Worm (Caenorhabditis elegans) whole organism, L1 larva: ENCODE data around the gene twk-34.

Experiments used
- alr-1 ChIP-seq: fragments of 200-800 bp; sonication (Bioruptor generic); optimal IDR thresholded peaks from 2 replicates; lab custom pipeline; 2018; ENCODE audit warnings: borderline replicate concordance, mild to moderate bottlenecking, missing genetic modification characterization, missing compliant biosample characterization
- aly-2 ChIP-seq: fragments of 150-350 bp; optimal IDR thresholded peaks from 2 replicates; lab custom pipeline; 2014; ENCODE audit warnings: missing biosample characterization, missing genetic modification characterization
- blmp-1 ChIP-seq: fragments of 150-350 bp; optimal IDR thresholded peaks from 2 replicates; lab custom pipeline; 2014; ENCODE audit warnings: missing biosample characterization, missing genetic modification characterization
- ceh-63 ChIP-seq: fragments of 200-800 bp; sonication (Bioruptor generic); optimal IDR thresholded peaks from 2 replicates; lab custom pipeline; 2018; ENCODE audit warnings: mild to moderate bottlenecking, missing genetic modification characterization, missing compliant biosample characterization
- ceh-88 ChIP-seq: fragments of 200-800 bp; sonication (Bioruptor generic); IDR thresholded peaks from 2 replicates; pipeline ENCODE4 v1.3.6; 2022; ENCODE audit warnings: missing genetic modification characterization, missing compliant biosample characterization
- ceh-90 ChIP-seq: sonication (generic microtip); optimal IDR thresholded peaks from 2 replicates; lab custom pipeline; 2016; ENCODE audit warnings: missing genetic modification characterization, missing compliant biosample characterization
- ces-1 ChIP-seq: fragments of 150-350 bp; optimal IDR thresholded peaks from 2 replicates; lab custom pipeline; 2014; ENCODE audit warnings: missing biosample characterization, missing genetic modification reagents, missing genetic modification characterization
- dpl-1 ChIP-seq, 3 experiments: fragments of 150-350 bp in 2 of 3; sonication (generic microtip) in 1 of 3; optimal IDR thresholded peaks; 2 replicates each; lab custom pipeline; 2014 to 2017; ENCODE audit warnings: missing biosample characterization in 3 of 3, missing genetic modification characterization in 3 of 3, missing genetic modification reagents in 3 of 3
- dsc-1 ChIP-seq: sonication (generic microtip); optimal IDR thresholded peaks from 2 replicates; lab custom pipeline; 2016; ENCODE audit warnings: mild to moderate bottlenecking, missing genetic modification characterization, missing compliant biosample characterization
- efl-1 ChIP-seq, 4 experiments: fragments of 150-350 bp; optimal IDR thresholded peaks in 3 of 4; peaks in 1 of 4; 1 replicate in 1 of 4; 2 replicates in 3 of 4; lab custom pipeline; 2014; ENCODE audit warnings: missing biosample characterization in 2 of 4, missing genetic modification characterization in 2 of 4, missing genetic modification reagents in 2 of 4
- egl-13 ChIP-seq: sonication (generic microtip); optimal IDR thresholded peaks from 2 replicates; lab custom pipeline; 2016; ENCODE audit warnings: missing genotype, missing genetic modification reagents, missing genetic modification characterization, missing compliant biosample characterization
- egl-27 ChIP-seq, 2 experiments: fragments of 150-350 bp in 1 of 2; sonication (generic microtip); optimal IDR thresholded peaks; 3 replicates each; lab custom pipeline; 2017 to 2018; ENCODE audit warnings: missing biosample characterization in 2 of 2, missing genetic modification characterization in 2 of 2, missing genetic modification reagents in 2 of 2
- elt-2 ChIP-seq: sonication (generic microtip); optimal IDR thresholded peaks from 2 replicates; lab custom pipeline; 2016; ENCODE audit warnings: missing genetic modification characterization, mild to moderate bottlenecking, inconsistent platforms, missing compliant biosample characterization, missing genetic modification reagents
- elt-3 ChIP-seq, 6 experiments: fragments of 150-350 bp in 1 of 6; sonication (generic microtip); optimal IDR thresholded peaks; 2 replicates each; lab custom pipeline; 2017 to 2018; ENCODE audit warnings: missing biosample characterization in 6 of 6, missing genetic modification characterization in 6 of 6, inconsistent platforms in 1 of 6
- fkh-8 ChIP-seq: sonication (generic microtip); optimal IDR thresholded peaks from 2 replicates; lab custom pipeline; 2016; ENCODE audit warnings: mild to moderate bottlenecking, missing genetic modification characterization, missing compliant biosample characterization
- fos-1 ChIP-seq: fragments of 150-350 bp; optimal IDR thresholded peaks from 2 replicates; lab custom pipeline; 2014; ENCODE audit warnings: missing biosample characterization, missing genetic modification characterization
- grh-1 ChIP-seq: fragments of 200-800 bp; sonication (Bioruptor generic); IDR thresholded peaks from 2 replicates; pipeline ENCODE4 v1.3.6; 2022; ENCODE audit warnings: missing genetic modification reagents, missing genetic modification characterization, missing compliant biosample characterization
- irx-1 ChIP-seq: sonication (generic microtip); optimal IDR thresholded peaks from 2 replicates; lab custom pipeline; 2016; ENCODE audit warnings: missing genetic modification characterization, missing compliant biosample characterization
- jun-1 ChIP-seq: fragments of 150-350 bp; optimal IDR thresholded peaks from 2 replicates; lab custom pipeline; 2014; ENCODE audit warnings: missing biosample characterization, missing genetic modification reagents, missing genetic modification characterization
- lin-14 ChIP-seq: fragments of 200-800 bp; sonication (Bioruptor generic); optimal IDR thresholded peaks from 2 replicates; lab custom pipeline; 2018; ENCODE audit warnings: mild to moderate bottlenecking, missing genetic modification characterization, moderate library complexity, missing compliant biosample characterization
- lin-35 ChIP-seq, 2 experiments: fragments of 150-350 bp; optimal IDR thresholded peaks; 2 replicates each; lab custom pipeline; 2014; ENCODE audit warnings: missing biosample characterization in 2 of 2, missing genetic modification characterization in 2 of 2, missing genetic modification reagents in 2 of 2
- lin-39 ChIP-seq: fragments of 150-350 bp; optimal IDR thresholded peaks from 2 replicates; lab custom pipeline; 2014; ENCODE audit warnings: missing biosample characterization, missing genetic modification reagents, missing genetic modification characterization
- mab-9 ChIP-seq: fragments of 200-800 bp; sonication (Bioruptor generic); IDR thresholded peaks from 2 replicates; pipeline ENCODE4 v1.3.6; 2022; ENCODE audit warnings: missing genetic modification reagents, missing genetic modification characterization, missing compliant biosample characterization
- mdl-1 ChIP-seq, 2 experiments: fragments of 150-350 bp; optimal IDR thresholded peaks; 2 replicates each; lab custom pipeline; 2014 to 2017; ENCODE audit warnings: missing biosample characterization in 2 of 2, missing genetic modification characterization in 2 of 2, inconsistent platforms in 1 of 2
- nhr-11 ChIP-seq: fragments of 150-350 bp; optimal IDR thresholded peaks from 2 replicates; lab custom pipeline; 2014; ENCODE audit warnings: missing biosample characterization, missing genetic modification characterization
- nhr-12 ChIP-seq: sonication (generic microtip); optimal IDR thresholded peaks from 2 replicates; lab custom pipeline; 2017; ENCODE audit warnings: missing biosample characterization, missing genetic modification characterization
- nhr-237 ChIP-seq: fragments of 150-350 bp; optimal IDR thresholded peaks from 2 replicates; lab custom pipeline; 2014; ENCODE audit warnings: missing biosample characterization, missing genetic modification characterization
- nhr-47 ChIP-seq: sonication (generic microtip); optimal IDR thresholded peaks from 2 replicates; lab custom pipeline; 2016; ENCODE audit warnings: mild to moderate bottlenecking, missing genetic modification characterization, moderate library complexity, missing compliant biosample characterization
- nhr-71 ChIP-seq: sonication (generic microtip); optimal IDR thresholded peaks from 2 replicates; lab custom pipeline; 2016; ENCODE audit warnings: mild to moderate bottlenecking, missing genetic modification characterization, moderate library complexity, missing compliant biosample characterization
- nhr-76 ChIP-seq: sonication (generic microtip); optimal IDR thresholded peaks from 2 replicates; lab custom pipeline; 2017; ENCODE audit warnings: missing biosample characterization, missing genetic modification characterization
- nhr-77 ChIP-seq: fragments of 150-350 bp; optimal IDR thresholded peaks from 2 replicates; lab custom pipeline; 2014; ENCODE audit warnings: missing biosample characterization, missing genetic modification characterization
- nhr-84 ChIP-seq: sonication (generic microtip); optimal IDR thresholded peaks from 2 replicates; lab custom pipeline; 2017; ENCODE audit warnings: missing biosample characterization, missing genetic modification characterization
- nhr-90 ChIP-seq: sonication (generic microtip); optimal IDR thresholded peaks from 2 replicates; lab custom pipeline; 2016; ENCODE audit warnings: mild to moderate bottlenecking, missing genetic modification characterization, missing compliant biosample characterization; ENCODE audit not compliant: poor library complexity
- pag-3 ChIP-seq: sonication (generic microtip); optimal IDR thresholded peaks from 2 replicates; lab custom pipeline; 2017; ENCODE audit warnings: missing genetic modification characterization, mild to moderate bottlenecking, missing compliant biosample characterization, antibody characterized with exemption, borderline replicate concordance; ENCODE audit not compliant: insufficient read depth
- pax-3 ChIP-seq: fragments of 200-800 bp; sonication (Bioruptor generic); optimal IDR thresholded peaks from 2 replicates; lab custom pipeline; 2018; ENCODE audit warnings: mild to moderate bottlenecking, missing genetic modification characterization, moderate library complexity, missing compliant biosample characterization
- pqm-1 ChIP-seq: sonication (generic microtip); optimal IDR thresholded peaks from 3 replicates; lab custom pipeline; 2017; ENCODE audit warnings: missing biosample characterization, missing genetic modification characterization
- rnt-1 ChIP-seq: sonication (generic microtip); optimal IDR thresholded peaks from 2 replicates; lab custom pipeline; 2016; ENCODE audit warnings: mild to moderate bottlenecking, missing genetic modification characterization, moderate library complexity, missing compliant biosample characterization
- skn-1 ChIP-seq: fragments of 150-350 bp; optimal IDR thresholded peaks from 2 replicates; lab custom pipeline; 2014; ENCODE audit warnings: missing biosample characterization, missing genetic modification characterization
- snpc-4 ChIP-seq: fragments of 150-350 bp; optimal IDR thresholded peaks from 2 replicates; lab custom pipeline; 2014; ENCODE audit warnings: missing biosample characterization, missing genetic modification characterization
- snu-23 ChIP-seq: sonication (generic microtip); optimal IDR thresholded peaks from 2 replicates; lab custom pipeline; 2016; ENCODE audit warnings: missing genetic modification characterization, missing compliant biosample characterization
- sptf-1 ChIP-seq: fragments of 150-350 bp; optimal IDR thresholded peaks from 2 replicates; lab custom pipeline; 2014; ENCODE audit warnings: missing biosample characterization, missing genetic modification characterization
- swsn-7 ChIP-seq: sonication (generic microtip); optimal IDR thresholded peaks from 2 replicates; lab custom pipeline; 2016; ENCODE audit warnings: missing genetic modification characterization, missing compliant biosample characterization
- tbx-2 ChIP-seq: sonication (generic microtip); optimal IDR thresholded peaks from 2 replicates; lab custom pipeline; 2016; ENCODE audit warnings: missing genetic modification characterization, missing compliant biosample characterization
- tlp-1 ChIP-seq: fragments of 150-350 bp; optimal IDR thresholded peaks from 2 replicates; lab custom pipeline; 2014; ENCODE audit warnings: missing biosample characterization, missing genetic modification characterization
- unc-62 ChIP-seq: fragments of 150-350 bp; optimal IDR thresholded peaks from 2 replicates; lab custom pipeline; 2014; ENCODE audit warnings: missing biosample characterization, missing genetic modification reagents, missing genetic modification characterization
- vab-15 ChIP-seq: sonication (generic microtip); optimal IDR thresholded peaks from 2 replicates; lab custom pipeline; 2017; ENCODE audit warnings: missing genotype, mild to moderate bottlenecking, missing genetic modification characterization, missing compliant biosample characterization
- xbp-1 ChIP-seq: sonication (generic microtip); optimal IDR thresholded peaks from 2 replicates; lab custom pipeline; 2016; ENCODE audit warnings: missing genetic modification characterization, missing compliant biosample characterization
- zag-1 ChIP-seq: fragments of 150-350 bp; optimal IDR thresholded peaks from 2 replicates; lab custom pipeline; 2014; ENCODE audit warnings: missing biosample characterization, missing genetic modification characterization
- zip-4 ChIP-seq: fragments of 200-800 bp; sonication (Bioruptor generic); optimal IDR thresholded peaks from 2 replicates; lab custom pipeline; 2018; ENCODE audit warnings: mild to moderate bottlenecking, missing genetic modification characterization, moderate library complexity, missing compliant biosample characterization
- ztf-11 ChIP-seq, 2 experiments: sonication (generic microtip); optimal IDR thresholded peaks; 2 replicates each; lab custom pipeline; 2016 to 2017; ENCODE audit warnings: missing genetic modification characterization in 2 of 2, missing biosample characterization in 1 of 2, missing compliant biosample characterization in 1 of 2
- ztf-4 ChIP-seq: fragments of 150-350 bp; optimal IDR thresholded peaks from 2 replicates; lab custom pipeline; 2014; ENCODE audit warnings: missing biosample characterization, missing genetic modification characterization

The twk-34 gene

DNA sequence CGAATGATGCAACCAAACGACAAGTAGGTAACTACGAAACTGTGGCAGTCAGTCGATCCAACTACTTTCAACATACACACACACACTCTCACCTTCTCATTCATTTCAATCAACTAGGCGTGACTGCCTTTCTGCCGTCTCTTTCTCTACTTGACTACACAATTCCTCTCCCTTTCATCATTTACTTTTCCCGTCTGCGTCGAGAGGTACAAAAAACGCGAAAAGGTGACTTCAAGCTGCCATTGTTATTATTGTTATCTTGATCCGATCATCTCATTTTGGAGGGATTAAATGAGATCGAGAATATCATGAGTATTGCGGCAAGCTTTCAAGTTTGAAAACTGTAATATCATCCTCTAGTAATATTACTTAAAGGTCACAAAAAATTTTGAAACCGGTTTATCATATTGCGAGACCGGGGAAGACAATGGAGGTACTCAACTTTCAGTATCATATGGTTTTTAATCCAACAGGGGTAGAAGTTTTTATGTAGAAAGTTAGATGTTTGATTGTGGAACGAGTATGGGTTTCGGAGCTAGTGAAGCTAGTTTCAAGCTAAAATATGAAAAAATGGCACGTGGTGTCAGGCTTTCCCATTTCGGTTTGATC, 40.6 kb upstream of the twk-34 start:
- TF ChIP-seq pag-3: peak; percentile 76
- peak; percentile 62 for TF ChIP-seq snu-23 (GFP tag; lab: Kevin White, UChicago)
- TF ChIP-seq fos-1 (tag; lab: Kevin White, UChicago): no peak
- TF ChIP-seq egl-13 (tag; lab: Kevin White, UChicago): no peak
- TF ChIP-seq elt-2: peak; percentile 15
- TF ChIP-seq elt-3 (tag; optimal IDR thresholded peaks at IDR 0.05; lab: Kevin White, UChicago): peak in 3 of 6 experiments; percentile 41 to 63 (median 59)
- peak; percentile 12 for TF ChIP-seq skn-1 (tag; lab: Kevin White, UChicago)
- TF ChIP-seq ztf-11 (tag; optimal IDR thresholded peaks at IDR 0.05; lab: Kevin White, UChicago): no peak
- no peak for TF ChIP-seq ceh-88 (GFP tag; lab: Robert Waterston, UW)
- no peak for TF ChIP-seq nhr-76 (tag; lab: Kevin White, UChicago)
- no peak for TF ChIP-seq ces-1 (GFP tag; lab: Kevin White, UChicago)
- peak; percentile 2 to 23 (median 5) for TF ChIP-seq dpl-1 (GFP tag; optimal IDR thresholded peaks at IDR 0.05; lab: Kevin White, UChicago)
- peak; percentile 7 to 58 for TF ChIP-seq lin-35 (GFP tag; optimal IDR thresholded peaks at IDR 0.05; lab: Kevin White, UChicago)
- no peak for TF ChIP-seq pax-3 (tag; lab: Kevin White, UChicago)
- TF ChIP-seq swsn-7 (tag; lab: Kevin White, UChicago): peak; percentile 16
- TF ChIP-seq ceh-90 (tag; lab: Kevin White, UChicago): no peak
- TF ChIP-seq xbp-1: no peak
- TF ChIP-seq jun-1 (tag; lab: Kevin White, UChicago): no peak
- peak; percentile 20 for TF ChIP-seq tbx-2 (tag; lab: Kevin White, UChicago)
- no peak for TF ChIP-seq irx-1
- no peak for TF ChIP-seq pqm-1 (tag; lab: Kevin White, UChicago)
- TF ChIP-seq unc-62: no peak
- TF ChIP-seq nhr-11 (tag; lab: Kevin White, UChicago): no peak
- no peak for TF ChIP-seq lin-39 (tag; lab: Kevin White, UChicago)
- peak; percentile 67 for TF ChIP-seq nhr-71 (tag; lab: Kevin White, UChicago)
- peak; percentile 72 for TF ChIP-seq grh-1
- peak; percentile 29 to 37 for TF ChIP-seq efl-1 (optimal IDR thresholded peaks at IDR 0.05; lab: Kevin White, UChicago)
- peak; percentile 11 to 84 for TF ChIP-seq efl-1 (GFP tag; optimal IDR thresholded peaks at IDR 0.05 in 1 of 2; lab: Kevin White, UChicago)
- TF ChIP-seq zag-1 (tag; lab: Kevin White, UChicago): no peak
- TF ChIP-seq lin-14 (GFP tag; lab: Kevin White, UChicago): peak; percentile 83
- TF ChIP-seq nhr-237: no peak
- TF ChIP-seq fkh-8 (tag; lab: Kevin White, UChicago): no peak
- TF ChIP-seq tlp-1 (tag; lab: Kevin White, UChicago): no peak
- no peak for TF ChIP-seq nhr-12 (tag; lab: Kevin White, UChicago)
- no peak for TF ChIP-seq vab-15
- TF ChIP-seq snpc-4 (tag; lab: Kevin White, UChicago): no peak
- TF ChIP-seq nhr-90 (tag; lab: Kevin White, UChicago): no peak
- TF ChIP-seq egl-27 (tag; optimal IDR thresholded peaks at IDR 0.05; lab: Kevin White, UChicago): peak in 1 of 2 experiments; percentile 11
- TF ChIP-seq mab-9: no peak
- TF ChIP-seq mdl-1 (tag; optimal IDR thresholded peaks at IDR 0.05; lab: Kevin White, UChicago): peak in 1 of 2 experiments; percentile 62
- TF ChIP-seq alr-1 (tag; lab: Kevin White, UChicago): no peak
- no peak for TF ChIP-seq zip-4 (GFP tag; lab: Kevin White, UChicago)
- peak; percentile 50 for TF ChIP-seq nhr-77 (tag; lab: Kevin White, UChicago)
- TF ChIP-seq sptf-1: no peak
- peak; percentile 95 for TF ChIP-seq blmp-1
- no peak for TF ChIP-seq ceh-63 (GFP tag; lab: Kevin White, UChicago)
- peak; percentile 58 for TF ChIP-seq rnt-1 (tag; lab: Kevin White, UChicago)
- TF ChIP-seq aly-2 (tag; lab: Kevin White, UChicago): no peak
- no peak for TF ChIP-seq dsc-1
- TF ChIP-seq nhr-84 (tag; lab: Kevin White, UChicago): no peak
- no peak for TF ChIP-seq ztf-4 (tag; lab: Kevin White, UChicago)
- TF ChIP-seq nhr-47 (tag; lab: Kevin White, UChicago): no peak
